Fruit fly (Drosophila melanogaster) whole organism, wandering third instar larva: ENCODE measurements around the gene CG13012.
A peak's percentile ranks its signal among the peaks of the same experiment; 100 is the strongest.

ENCODE experiments used
- Dif ChIP-seq: fragments of 200-275, 200-300 bp; sonication (Bioruptor generic); optimal IDR thresholded peaks from 2 replicates; lab custom pipeline; 2018; ENCODE audit warnings: missing biosample characterization, missing genetic modification characterization; ENCODE audit not compliant: partially characterized antibody
- Hr83 ChIP-seq: fragments of 200-300 bp; sonication (Bioruptor generic); optimal IDR thresholded peaks from 2 replicates; lab custom pipeline; 2016; ENCODE audit warnings: missing biosample characterization, mild to moderate bottlenecking, missing genetic modification characterization, moderate library complexity; ENCODE audit not compliant: poor library complexity, severe bottlenecking
- Mio ChIP-seq: sonication (Bioruptor generic); optimal IDR thresholded peaks from 2 replicates; lab custom pipeline; 2016; ENCODE audit warnings: missing biosample characterization, missing genetic modification characterization
- Myc ChIP-seq: fragments of >200 bp; optimal IDR thresholded peaks from 2 replicates; lab custom pipeline; 2017
- OdsH ChIP-seq: fragments of 200-800 bp; sonication (Bioruptor generic); optimal IDR thresholded peaks from 2 replicates; lab custom pipeline; 2016; ENCODE audit warnings: missing biosample characterization, mild to moderate bottlenecking, missing genetic modification characterization
- Rel ChIP-seq, 2 experiments: fragments of 200-800 bp; sonication (Bioruptor generic) in 1 of 2; optimal IDR thresholded peaks; 2 replicates in 1 of 2; 3 replicates in 1 of 2; lab custom pipeline; 2016 to 2019; ENCODE audit warnings: mild to moderate bottlenecking in 2 of 2, missing biosample characterization in 2 of 2, missing genetic modification characterization in 2 of 2, moderate library complexity in 1 of 2
- br ChIP-seq: fragments of 200-800 bp; sonication (Bioruptor generic); optimal IDR thresholded peaks from 2 replicates; lab custom pipeline; 2016; ENCODE audit warnings: missing biosample characterization, missing genetic modification characterization
- brk ChIP-seq: fragments of 200-800 bp; sonication (Bioruptor generic); optimal IDR thresholded peaks from 2 replicates; lab custom pipeline; 2016; ENCODE audit warnings: missing biosample characterization, mild to moderate bottlenecking, missing genetic modification characterization
- dl ChIP-seq, 2 experiments: fragments of 175-275, 200-275 bp in 1 of 2; fragments of 200-275 bp in 1 of 2; sonication (Bioruptor generic); optimal IDR thresholded peaks; lab custom pipeline; 2018; ENCODE audit warnings: mild to moderate bottlenecking in 2 of 2, missing biosample characterization in 2 of 2, missing genetic modification characterization in 2 of 2, moderate library complexity in 2 of 2; ENCODE audit not compliant: partially characterized antibody in 2 of 2, insufficient read depth in 1 of 2
- pan ChIP-seq: fragments of >200 bp; optimal IDR thresholded peaks from 2 replicates; lab custom pipeline; 2017
- psq ChIP-seq: fragments of 200-800 bp; sonication (Bioruptor generic); optimal IDR thresholded peaks from 3 replicates; lab custom pipeline; 2017; ENCODE audit warnings: missing biosample characterization, mild to moderate bottlenecking, missing genetic modification characterization, moderate library complexity
- sage ChIP-seq: fragments of 200-800 bp; sonication (Bioruptor generic); optimal IDR thresholded peaks from 2 replicates; lab custom pipeline; 2016; ENCODE audit warnings: missing biosample characterization, mild to moderate bottlenecking, missing genetic modification characterization
- usp ChIP-seq: fragments of >200 bp; optimal IDR thresholded peaks from 2 replicates; lab custom pipeline; 2017; ENCODE audit warnings: missing biosample characterization, missing genetic modification characterization

DNA sequence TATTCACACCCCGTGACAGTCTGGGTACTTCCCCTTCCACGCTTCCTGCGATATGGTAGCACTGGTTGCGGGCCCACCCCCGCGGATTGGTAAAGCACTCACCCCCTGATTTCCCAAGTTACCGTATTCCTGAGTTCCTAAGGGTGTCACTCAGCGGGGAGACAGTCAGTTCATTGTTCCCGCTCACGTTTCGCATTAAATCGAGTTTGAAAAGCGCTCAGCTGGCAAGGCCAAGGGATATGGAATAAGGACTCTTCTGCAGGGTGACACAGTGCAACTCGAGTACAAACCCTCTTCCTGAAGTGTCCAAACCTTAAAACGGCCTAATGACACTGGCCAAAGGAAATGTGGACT is 11.5 kb upstream of the CG13012 start:
- TF ChIP-seq Hr83 (GFP tag; lab: Kevin White, UChicago): no peak
- no peak for TF ChIP-seq sage (GFP tag; lab: Kevin White, UChicago)
- TF ChIP-seq OdsH: no peak
- no peak for TF ChIP-seq Dif (GFP tag; lab: Kevin White, UChicago)
- no peak for TF ChIP-seq brk (GFP tag; lab: Kevin White, UChicago)
- no peak for TF ChIP-seq pan
- TF ChIP-seq Mio (GFP tag; lab: Kevin White, UChicago): no peak
- TF ChIP-seq psq (GFP tag; lab: Kevin White, UChicago): no peak
- no peak for TF ChIP-seq Rel (GFP tag; optimal IDR thresholded peaks at IDR 0.05; lab: Kevin White, UChicago)
- TF ChIP-seq Rel (tag; optimal IDR thresholded peaks at IDR 0.05; lab: Kevin White, UChicago): peak; percentile 50
- no peak for TF ChIP-seq dl (GFP tag; optimal IDR thresholded peaks at IDR 0.05; lab: Kevin White, UChicago; ENCODE audit: insufficient read depth in 1 of 2, partially characterized antibody in 2 of 2)
- no peak for TF ChIP-seq usp (GFP tag; lab: Kevin White, UChicago)
- TF ChIP-seq br (GFP tag; lab: Kevin White, UChicago): no peak
- no peak for TF ChIP-seq Myc (lab: Kevin White, UChicago)
